Worm (Caenorhabditis elegans) whole organism, early embryonic: ENCODE data around the gene F16H6.3.

Experiments
- B0310.2 ChIP-seq: sonication (generic microtip); optimal IDR thresholded peaks from 2 replicates; lab custom pipeline; 2016; ENCODE audit warnings: mild to moderate bottlenecking, missing genetic modification characterization, missing compliant biosample characterization
- F13C5.2 ChIP-seq: sonication (generic microtip); optimal IDR thresholded peaks from 2 replicates; lab custom pipeline; 2017; ENCODE audit warnings: mild to moderate bottlenecking, missing genetic modification characterization, inconsistent platforms, missing compliant biosample characterization
- aly-1 ChIP-seq: sonication (generic microtip); optimal IDR thresholded peaks from 2 replicates; lab custom pipeline; 2016; ENCODE audit warnings: missing genetic modification characterization, missing compliant biosample characterization
- ama-1 ChIP-seq: fragments of 150-350 bp; optimal IDR thresholded peaks from 2 replicates; lab custom pipeline; 2014
- ceh-13 ChIP-seq: fragments of 200-800 bp; sonication (Bioruptor generic); optimal IDR thresholded peaks from 2 replicates; lab custom pipeline; 2018; ENCODE audit warnings: mild to moderate bottlenecking, missing genetic modification characterization, missing compliant biosample characterization
- ceh-36 ChIP-seq: sonication (generic microtip); optimal IDR thresholded peaks from 2 replicates; lab custom pipeline; 2016; ENCODE audit warnings: missing genetic modification characterization, inconsistent platforms, missing compliant biosample characterization
- ets-7 ChIP-seq: sonication (generic microtip); optimal IDR thresholded peaks from 2 replicates; lab custom pipeline; 2016; ENCODE audit warnings: missing genotype, missing genetic modification characterization, missing compliant biosample characterization
- flt-1 ChIP-seq: fragments of 200-800 bp; sonication (Bioruptor generic); IDR thresholded peaks from 2 replicates; pipeline ENCODE4 v1.3.6; 2022; ENCODE audit warnings: missing genetic modification characterization, missing compliant biosample characterization
- hmbx-1 ChIP-seq: sonication (generic microtip); optimal IDR thresholded peaks from 2 replicates; lab custom pipeline; 2016; ENCODE audit warnings: mild to moderate bottlenecking, missing genetic modification characterization, missing compliant biosample characterization
- hmg-4 ChIP-seq: fragments of 200-800 bp; sonication (Bioruptor generic); optimal IDR thresholded peaks from 2 replicates; lab custom pipeline; 2018; ENCODE audit warnings: mild to moderate bottlenecking, missing genetic modification characterization, missing compliant biosample characterization
- hnd-1 ChIP-seq: sonication (generic microtip); optimal IDR thresholded peaks from 2 replicates; lab custom pipeline; 2016; ENCODE audit warnings: missing genetic modification characterization, missing compliant biosample characterization
- pes-1 ChIP-seq: fragments of 200-800 bp; sonication (Bioruptor generic); IDR thresholded peaks from 2 replicates; pipeline ENCODE4 v1.3.6; 2022; ENCODE audit warnings: missing genetic modification reagents, missing genetic modification characterization, missing compliant biosample characterization
- scrt-1 ChIP-seq: fragments of 200-800 bp; sonication (Bioruptor generic); IDR thresholded peaks from 2 replicates; pipeline ENCODE4 v1.3.6; 2022; ENCODE audit warnings: missing genetic modification characterization, missing compliant biosample characterization
- sea-1 ChIP-seq: fragments of 200-800 bp; sonication (Bioruptor generic); conservative IDR thresholded peaks from 2 replicates; pipeline ENCODE4 v1.3.6; 2022; ENCODE audit warnings: missing genetic modification characterization, missing compliant biosample characterization
- tbx-11 ChIP-seq: fragments of 200-800 bp; sonication (Bioruptor generic); IDR thresholded peaks from 2 replicates; pipeline ENCODE4 v1.3.6; 2022; ENCODE audit warnings: missing genetic modification characterization, missing compliant biosample characterization
- tbx-37 ChIP-seq: fragments of 200-800 bp; sonication (Bioruptor generic); conservative IDR thresholded peaks from 2 replicates; pipeline ENCODE4 v1.3.6; 2022; ENCODE audit warnings: missing genetic modification reagents, missing genetic modification characterization, missing compliant biosample characterization
- tra-4 ChIP-seq: sonication (generic microtip); optimal IDR thresholded peaks from 2 replicates; lab custom pipeline; 2017; ENCODE audit warnings: missing genetic modification characterization, missing compliant biosample characterization

The F16H6.3 gene

DNA sequence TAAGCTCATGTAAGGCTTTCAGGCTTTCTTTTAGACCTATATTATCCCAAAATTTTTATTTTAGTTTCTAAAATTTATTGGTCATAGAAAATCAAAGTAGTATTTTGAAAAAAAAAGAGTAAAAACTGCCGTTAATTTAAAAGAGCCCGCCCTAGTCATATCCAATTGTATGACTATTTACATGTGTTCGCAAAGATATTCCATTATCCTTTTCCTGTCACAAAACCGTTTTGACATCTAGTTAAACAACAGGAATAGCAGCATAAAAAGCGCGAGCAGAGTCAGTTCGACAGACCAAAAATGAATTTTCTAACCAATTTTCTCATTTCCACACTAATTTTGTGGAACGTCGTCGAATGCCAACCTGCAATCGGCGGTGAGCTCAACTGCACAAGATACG, at the start of gene F16H6.3:
Gene F16H6.3 (plus strand): TSS at position 301 of the 400 bp plus-strand sequence.
- TF ChIP-seq tbx-37 (GFP tag; lab: Robert Waterston, UW) (no peak), flt-1 (GFP tag; lab: Robert Waterston, UW) (no peak), tbx-11 (GFP tag; lab: Robert Waterston, UW) (no peak), ceh-36 (tag; lab: Kevin White, UChicago) (no peak), hmbx-1 (tag; lab: Kevin White, UChicago) (no peak), tra-4 (tag; lab: Kevin White, UChicago) (no peak), ets-7 (tag; lab: Kevin White, UChicago) (no peak), sea-1 (GFP tag; lab: Robert Waterston, UW) (no peak), B0310.2 (no peak), scrt-1 (GFP tag; lab: Robert Waterston, UW) (no peak), pes-1 (GFP tag; lab: Robert Waterston, UW) (no peak), hnd-1 (tag; lab: Kevin White, UChicago) (no peak)

DNA sequence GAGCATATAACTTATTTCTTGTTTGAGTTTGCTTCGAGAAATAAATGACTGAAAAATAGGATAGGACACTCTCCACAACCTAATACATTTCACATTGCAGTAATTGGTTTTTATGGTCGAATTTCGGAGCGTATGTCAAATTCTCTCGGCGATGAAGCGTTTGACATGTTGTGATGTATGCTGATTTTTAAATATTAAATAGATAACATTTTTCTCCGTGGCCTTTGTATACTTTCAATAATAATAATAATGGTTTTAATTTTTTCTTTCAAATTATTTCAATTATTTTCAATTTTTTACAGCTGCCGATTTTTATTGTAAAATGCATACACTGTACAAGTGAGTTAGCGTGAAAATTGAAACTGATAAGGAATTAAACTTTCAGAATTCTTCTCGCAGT, 49.0 kb upstream of the F16H6.3 start, which contains the start of gene C14A6.3:
Gene C14A6.3 (plus strand): TSS at position 301 of the 400 bp plus-strand sequence.
- no peak for TF ChIP-seq B0310.2
- TF ChIP-seq hnd-1 (tag; lab: Kevin White, UChicago) = no peak
- no peak for TF ChIP-seq F13C5.2
- TF ChIP-seq pes-1 (GFP tag; lab: Robert Waterston, UW) = no peak
- TF ChIP-seq ama-1 (lab: Kevin White, UChicago) = no peak
- no peak for TF ChIP-seq tbx-37 (GFP tag; lab: Robert Waterston, UW)
- no peak for TF ChIP-seq tbx-11 (GFP tag; lab: Robert Waterston, UW)
- TF ChIP-seq flt-1 (GFP tag; lab: Robert Waterston, UW) = no peak
- no peak for TF ChIP-seq aly-1 (tag; lab: Kevin White, UChicago)
- no peak for TF ChIP-seq ceh-13 (GFP tag; lab: Kevin White, UChicago)
- no peak for TF ChIP-seq tra-4 (tag; lab: Kevin White, UChicago)

DNA sequence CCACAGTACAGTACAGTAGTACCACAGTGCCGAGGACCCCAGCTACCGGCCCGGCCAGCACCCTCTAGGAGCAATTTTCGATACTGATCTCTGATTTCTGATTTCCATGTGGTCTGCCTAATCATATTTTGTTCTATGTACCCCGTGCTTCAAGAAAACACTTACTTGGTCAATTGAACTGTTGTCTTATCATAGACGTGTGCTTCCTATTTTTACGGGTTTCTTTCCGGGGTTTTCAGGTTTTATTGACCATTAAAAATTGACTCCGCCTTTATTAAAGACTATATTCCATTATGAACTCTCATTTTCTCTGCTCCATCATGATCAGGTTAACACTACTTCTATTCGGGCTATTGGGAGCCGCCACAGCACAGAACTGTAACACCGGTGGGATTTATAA, 37.4 kb upstream of the F16H6.3 start, which contains the start of gene clec-48:
Gene clec-48 (plus strand): TSS at position 320 of the 400 bp plus-strand sequence.
- no peak for TF ChIP-seq hmg-4 (GFP tag; lab: Kevin White, UChicago)
- TF ChIP-seq aly-1 (tag; lab: Kevin White, UChicago) = no peak
- TF ChIP-seq ama-1 (lab: Kevin White, UChicago) = no peak
- TF ChIP-seq B0310.2 = no peak
- TF ChIP-seq ets-7 (tag; lab: Kevin White, UChicago) = no peak
- TF ChIP-seq hnd-1 (tag; lab: Kevin White, UChicago) = no peak
- no peak for TF ChIP-seq F13C5.2
- no peak for TF ChIP-seq flt-1 (GFP tag; lab: Robert Waterston, UW)
- no peak for TF ChIP-seq ceh-36 (tag; lab: Kevin White, UChicago)
- no peak for TF ChIP-seq tbx-11 (GFP tag; lab: Robert Waterston, UW)
- TF ChIP-seq tra-4 (tag; lab: Kevin White, UChicago) = no peak
- TF ChIP-seq ceh-13 (GFP tag; lab: Kevin White, UChicago) = no peak
- no peak for TF ChIP-seq pes-1 (GFP tag; lab: Robert Waterston, UW)
- TF ChIP-seq hmbx-1 (tag; lab: Kevin White, UChicago) = no peak
- no peak for TF ChIP-seq tbx-37 (GFP tag; lab: Robert Waterston, UW)
- no peak for TF ChIP-seq sea-1 (GFP tag; lab: Robert Waterston, UW)

DNA sequence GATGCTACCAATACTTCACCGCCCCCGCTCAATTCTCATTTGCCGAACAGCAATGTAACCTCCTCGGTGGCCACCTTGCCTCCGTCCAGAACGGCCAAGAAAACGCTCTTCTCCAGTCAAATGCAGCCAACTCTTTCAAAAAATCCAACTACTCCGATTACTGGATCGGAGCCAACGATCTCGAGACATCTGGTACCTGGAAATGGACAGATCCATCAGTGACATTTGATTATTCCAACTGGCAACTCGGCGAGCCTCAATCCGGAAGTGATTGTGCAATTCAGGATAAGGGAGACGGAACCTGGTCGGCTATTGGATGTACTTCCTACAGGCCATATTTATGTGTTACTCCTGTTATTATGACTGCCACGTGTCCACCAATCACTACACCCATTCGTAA, 36.9 kb upstream of the F16H6.3 start:
- TF ChIP-seq flt-1 (GFP tag; lab: Robert Waterston, UW) (no peak), ceh-36 (tag; lab: Kevin White, UChicago) (no peak), B0310.2 (no peak), ama-1 (lab: Kevin White, UChicago) (no peak), tra-4 (tag; lab: Kevin White, UChicago) (no peak), hmg-4 (GFP tag; lab: Kevin White, UChicago) (no peak), hmbx-1 (tag; lab: Kevin White, UChicago) (no peak), tbx-37 (GFP tag; lab: Robert Waterston, UW) (no peak), aly-1 (tag; lab: Kevin White, UChicago) (no peak), pes-1 (GFP tag; lab: Robert Waterston, UW) (no peak), ets-7 (tag; lab: Kevin White, UChicago) (no peak), scrt-1 (GFP tag; lab: Robert Waterston, UW) (no peak), sea-1 (GFP tag; lab: Robert Waterston, UW) (no peak), F13C5.2 (no peak)

DNA sequence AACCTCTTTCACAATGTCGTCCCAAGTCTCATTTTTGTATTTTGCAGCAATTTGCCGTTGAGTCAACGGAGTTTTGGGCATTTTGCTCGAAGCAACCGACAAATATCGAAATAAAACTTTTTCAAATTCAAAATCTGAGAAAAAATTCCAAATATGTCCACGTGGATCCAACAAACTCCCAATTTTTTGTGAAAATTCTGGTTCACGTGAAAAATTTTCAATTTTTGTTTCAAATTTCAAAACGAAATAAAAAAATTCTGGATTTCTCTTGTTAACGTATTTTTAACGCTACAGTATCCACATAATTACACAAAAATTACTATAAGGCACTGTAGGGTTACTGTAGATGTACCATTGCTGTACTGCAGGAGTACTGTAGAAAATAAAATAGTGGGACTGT, 33.9 kb upstream of the F16H6.3 start, which contains the start of gene C14A6.13:
Gene C14A6.13 (minus strand): TSS at position 101 of the 400 bp plus-strand sequence.
- no peak for TF ChIP-seq F13C5.2
- no peak for TF ChIP-seq ets-7 (tag; lab: Kevin White, UChicago)

DNA sequence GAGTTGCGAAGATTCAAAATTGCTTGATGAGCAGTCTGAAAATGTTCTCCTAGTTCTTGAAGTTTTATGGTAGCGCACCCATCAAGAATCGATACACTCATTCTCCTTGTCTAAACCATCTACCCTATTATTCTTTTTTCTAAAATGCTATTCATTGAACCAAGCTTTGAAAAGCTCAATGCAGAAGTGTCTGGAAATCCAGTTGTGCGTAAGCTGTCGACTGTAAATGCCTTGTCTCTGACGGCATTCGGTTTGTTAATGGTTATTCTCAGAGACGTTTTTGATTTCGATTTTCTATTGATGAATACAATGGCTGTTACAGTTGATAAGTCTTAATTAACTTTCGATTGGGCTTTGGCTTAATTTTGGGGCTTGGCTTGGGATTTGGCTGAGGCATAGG, 32.5 kb upstream of the F16H6.3 start, which contains the start of gene C14A6.12:
Gene C14A6.12 (minus strand): TSS at position 101 of the 400 bp plus-strand sequence.
- TF ChIP-seq tbx-37 (GFP tag; lab: Robert Waterston, UW) = no peak
- no peak for TF ChIP-seq F13C5.2
- no peak for TF ChIP-seq ama-1 (lab: Kevin White, UChicago)
- no peak for TF ChIP-seq hmg-4 (GFP tag; lab: Kevin White, UChicago)
- no peak for TF ChIP-seq tbx-11 (GFP tag; lab: Robert Waterston, UW)
- TF ChIP-seq ets-7 (tag; lab: Kevin White, UChicago) = no peak

DNA sequence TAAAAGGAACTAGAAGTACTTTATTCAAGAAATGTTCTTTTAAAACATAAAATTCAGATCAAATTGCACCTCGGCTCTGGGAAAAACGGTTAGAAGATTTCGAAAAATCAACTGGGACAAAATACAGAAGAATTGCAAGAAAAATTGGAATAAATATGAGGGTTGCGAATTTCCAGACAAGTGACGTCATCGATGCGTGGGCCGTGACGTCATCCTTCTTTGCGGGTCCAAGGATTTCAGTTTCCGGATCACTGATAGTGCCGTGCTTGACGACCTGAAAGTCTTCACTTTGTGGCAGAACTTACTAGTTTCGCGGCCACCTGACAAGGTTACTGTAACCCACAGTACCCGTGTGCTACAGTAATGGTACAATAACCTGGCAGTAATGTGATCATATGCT, 31.7 kb upstream of the F16H6.3 start:
- TF ChIP-seq ceh-36 (tag; lab: Kevin White, UChicago) (no peak), flt-1 (GFP tag; lab: Robert Waterston, UW) (no peak), hmg-4 (GFP tag; lab: Kevin White, UChicago) (no peak), ama-1 (lab: Kevin White, UChicago) (no peak), hmbx-1 (tag; lab: Kevin White, UChicago) (no peak), pes-1 (GFP tag; lab: Robert Waterston, UW) (no peak), tra-4 (tag; lab: Kevin White, UChicago) (no peak), ceh-13 (GFP tag; lab: Kevin White, UChicago) (no peak), aly-1 (tag; lab: Kevin White, UChicago) (no peak), F13C5.2 (no peak), B0310.2 (no peak), ets-7 (tag; lab: Kevin White, UChicago) (no peak), tbx-11 (GFP tag; lab: Robert Waterston, UW) (no peak), scrt-1 (GFP tag; lab: Robert Waterston, UW) (no peak), tbx-37 (GFP tag; lab: Robert Waterston, UW) (no peak), sea-1 (GFP tag; lab: Robert Waterston, UW) (no peak)
